Worm (Caenorhabditis elegans): ENCODE measurements around the gene pcdr-1.

Gene pcdr-1

DNA sequence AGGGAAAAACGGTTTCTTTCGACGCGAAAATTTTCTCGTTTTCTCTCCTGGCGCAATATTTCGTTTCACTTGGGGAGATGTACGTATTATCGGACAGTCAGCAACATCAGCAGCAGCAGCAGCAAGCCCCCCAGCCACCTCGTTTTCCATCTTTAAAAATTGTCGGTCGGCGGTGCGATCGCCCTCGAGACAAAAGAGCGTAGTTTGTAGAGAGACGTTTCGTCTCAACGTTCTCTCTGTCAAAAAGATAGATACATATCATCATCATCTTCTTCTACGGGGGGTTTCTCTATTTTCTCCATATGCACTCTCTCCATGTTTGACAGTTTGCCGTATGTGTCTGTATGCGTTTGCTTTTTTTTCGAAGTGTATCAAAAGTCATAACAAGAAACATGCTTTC lies 43.0 kb downstream of the pcdr-1 start:
- TF ChIP-seq lin-35 (GFP tag; optimal IDR thresholded peaks at IDR 0.05): peak in 1 of 2 experiments; percentile 57
- no peak for TF ChIP-seq hlh-17 (GFP tag; optimal IDR thresholded peaks at IDR 0.05; ENCODE audit: borderline replicate concordance)
- TF ChIP-seq tbx-2 (tag; optimal IDR thresholded peaks at IDR 0.05): peak; percentile 51
- no peak for TF ChIP-seq nhr-76 (tag; optimal IDR thresholded peaks at IDR 0.05)
- TF ChIP-seq mdl-1 (tag; optimal IDR thresholded peaks at IDR 0.05): peak in 1 of 2 experiments; percentile 78
- TF ChIP-seq nhr-90 (tag; optimal IDR thresholded peaks at IDR 0.05; ENCODE audit: poor library complexity): peak; percentile 53
- TF ChIP-seq grh-1 (GFP tag; IDR thresholded peaks at IDR 0.05): 0 out of 2 replicates have a peak, but pooled peaks have one; percentile 18
- no peak for TF ChIP-seq efl-1 (optimal IDR thresholded peaks at IDR 0.05)
- TF ChIP-seq efl-1 (GFP tag; optimal IDR thresholded peaks at IDR 0.05 in 1 of 2): peak in 1 of 2 experiments; percentile 71
- peak; percentile 90 for TF ChIP-seq blmp-1 (tag; optimal IDR thresholded peaks at IDR 0.05)
- TF ChIP-seq nhr-19 (GFP tag; conservative IDR thresholded peaks at IDR 0.05): peak; percentile 15; the same call in 1 of the 2 replicates
- peak; percentile 64 for TF ChIP-seq nhr-77 (tag; optimal IDR thresholded peaks at IDR 0.05)
- peak; percentile 53 for TF ChIP-seq nhr-71 (tag; optimal IDR thresholded peaks at IDR 0.05)
- peak in 1 of 2 experiments; percentile 68 for TF ChIP-seq egl-27 (tag; optimal IDR thresholded peaks at IDR 0.05)
- no peak for TF ChIP-seq nhr-237 (tag; optimal IDR thresholded peaks at IDR 0.05)
- peak; percentile 87 for TF ChIP-seq nhr-20 (tag; optimal IDR thresholded peaks at IDR 0.05)
- TF ChIP-seq elt-3 (tag; optimal IDR thresholded peaks at IDR 0.05): peak in 2 of 6 experiments; percentile 81 to 84
- no peak for TF ChIP-seq vab-15 (tag; optimal IDR thresholded peaks at IDR 0.05)
- peak; percentile 13 for TF ChIP-seq nhr-47 (tag; optimal IDR thresholded peaks at IDR 0.05)
- no peak for TF ChIP-seq ama-1 (optimal IDR thresholded peaks at IDR 0.05)
- TF ChIP-seq Y116A8C.19 (tag; optimal IDR thresholded peaks at IDR 0.05; ENCODE audit: borderline replicate concordance): no peak
- peak; percentile 92 for TF ChIP-seq nhr-85 (tag)
- peak; percentile 9 for TF ChIP-seq C16A3.4 (tag; optimal IDR thresholded peaks at IDR 0.05)
- peak; percentile 32 for TF ChIP-seq elt-2 (tag; optimal IDR thresholded peaks at IDR 0.05)
- TF ChIP-seq xbp-1 (tag; optimal IDR thresholded peaks at IDR 0.05): no peak
- peak; percentile 36 for TF ChIP-seq jun-1 (tag; optimal IDR thresholded peaks at IDR 0.05)
- TF ChIP-seq lin-39 (tag; optimal IDR thresholded peaks at IDR 0.05): no peak
- peak; percentile 63 for TF ChIP-seq snu-23 (GFP tag; optimal IDR thresholded peaks at IDR 0.05)
- TF ChIP-seq nhr-84 (tag; optimal IDR thresholded peaks at IDR 0.05): no peak
- TF ChIP-seq lin-14 (GFP tag; optimal IDR thresholded peaks at IDR 0.05): peak; percentile 87
- TF ChIP-seq lsy-2 (tag; optimal IDR thresholded peaks at IDR 0.05): peak in 1 of 2 experiments; percentile 16
- no peak for TF ChIP-seq alr-1 (tag; optimal IDR thresholded peaks at IDR 0.05; ENCODE audit: borderline replicate concordance)

DNA sequence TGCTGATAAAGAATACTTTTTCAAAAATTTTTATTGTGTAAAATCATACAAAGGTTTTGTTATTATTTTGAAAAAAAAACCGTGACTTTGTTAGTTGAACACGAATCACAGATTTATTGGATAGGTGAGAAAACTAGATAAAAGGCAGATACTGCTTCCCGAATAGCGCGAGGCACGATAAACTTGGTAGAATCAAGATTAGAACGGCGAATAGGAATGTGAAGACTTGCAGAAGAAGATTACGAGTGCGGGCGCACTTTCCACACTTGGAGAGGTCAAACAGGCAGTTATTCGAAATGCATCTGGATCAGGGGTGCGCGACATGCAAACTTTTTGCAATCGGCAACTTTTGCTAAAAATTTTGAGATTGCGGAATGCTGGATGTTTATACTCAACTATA lies 46.6 kb downstream of the pcdr-1 start:
- TF ChIP-seq pag-3 (tag; optimal IDR thresholded peaks at IDR 0.05; ENCODE audit: borderline replicate concordance, insufficient read depth): no peak
- TF ChIP-seq alr-1 (tag; optimal IDR thresholded peaks at IDR 0.05; ENCODE audit: borderline replicate concordance): no peak
- TF ChIP-seq hlh-4 (tag; optimal IDR thresholded peaks at IDR 0.05): no peak
- TF ChIP-seq unc-130 (tag; optimal IDR thresholded peaks at IDR 0.05): no peak
- TF ChIP-seq ztf-11 (tag; optimal IDR thresholded peaks at IDR 0.05): no peak
- TF ChIP-seq ceh-88 (GFP tag; IDR thresholded peaks at IDR 0.05): no peak
- no peak for TF ChIP-seq ets-5 (GFP tag; IDR thresholded peaks at IDR 0.05)
- no peak for TF ChIP-seq nhr-237 (tag; optimal IDR thresholded peaks at IDR 0.05)
- TF ChIP-seq swsn-7 (tag; optimal IDR thresholded peaks at IDR 0.05): no peak
- no peak for TF ChIP-seq hlh-17 (GFP tag; optimal IDR thresholded peaks at IDR 0.05; ENCODE audit: borderline replicate concordance)
- TF ChIP-seq xbp-1 (tag; optimal IDR thresholded peaks at IDR 0.05): no peak
- no peak for TF ChIP-seq pqm-1 (tag; optimal IDR thresholded peaks at IDR 0.05)
- no peak for TF ChIP-seq sup-37 (GFP tag; optimal IDR thresholded peaks at IDR 0.05)
- TF ChIP-seq unc-30 (tag; optimal IDR thresholded peaks at IDR 0.05): no peak
- no peak for TF ChIP-seq ceh-8 (GFP tag; optimal IDR thresholded peaks at IDR 0.05)
- no peak for TF ChIP-seq nhr-20 (tag; optimal IDR thresholded peaks at IDR 0.05)
- TF ChIP-seq lsy-2 (tag; optimal IDR thresholded peaks at IDR 0.05): no peak
- no peak for TF ChIP-seq nhr-84 (tag; optimal IDR thresholded peaks at IDR 0.05)
- no peak for TF ChIP-seq jun-1 (tag; optimal IDR thresholded peaks at IDR 0.05)
